Worm (Caenorhabditis elegans): Measurements from ENCODE around the gene Y39B6A.13.

Y39B6A.13 gene

DNA sequence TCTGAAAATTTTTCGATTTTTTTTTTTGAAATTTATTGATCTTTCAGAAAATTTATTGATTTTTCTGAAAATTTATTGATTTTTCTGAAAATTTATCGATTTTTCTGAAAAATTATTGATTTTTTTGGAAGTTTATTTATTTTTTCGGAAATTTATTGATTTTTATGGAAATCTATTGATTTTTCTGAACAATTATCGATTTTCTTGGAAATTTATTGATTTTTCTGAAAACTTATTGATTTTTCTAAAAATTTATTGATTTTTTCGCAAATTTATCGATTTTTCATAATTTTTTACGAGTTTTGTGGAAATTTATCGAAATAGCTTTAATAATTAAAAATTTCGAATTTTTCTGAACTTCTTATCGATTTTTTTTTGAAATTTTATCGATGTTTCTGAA is 12.2 kb downstream of the Y39B6A.13 start:
- TF ChIP-seq dve-1 (tag; optimal IDR thresholded peaks at IDR 0.05; ENCODE audit: insufficient read depth) (no peak), ceh-28 (tag; optimal IDR thresholded peaks at IDR 0.05) (peak; percentile 86), aha-1 (tag) (no peak), ztf-11 (tag; optimal IDR thresholded peaks at IDR 0.05) (no peak)

ce11 chrV:19101589-19102201 is 17.5 kb downstream of the Y39B6A.13 start, which contains the start of gene zhp-4:
TSS of gene zhp-4 (minus strand) at chrV:19101786.
- peak; percentile 93 for TF ChIP-seq ceh-28 (tag; optimal IDR thresholded peaks at IDR 0.05)

ce11 chrV:19100663-19101062 is 18.6 kb downstream of the Y39B6A.13 start:
- peak; percentile 32 for TF ChIP-seq ceh-28 (tag; optimal IDR thresholded peaks at IDR 0.05)

- peak; percentile 73 for TF ChIP-seq ceh-28 (tag; optimal IDR thresholded peaks at IDR 0.05)
Observed at ce11 chrV:19100139-19100538, 19.1 kb downstream of the Y39B6A.13 start.

DNA sequence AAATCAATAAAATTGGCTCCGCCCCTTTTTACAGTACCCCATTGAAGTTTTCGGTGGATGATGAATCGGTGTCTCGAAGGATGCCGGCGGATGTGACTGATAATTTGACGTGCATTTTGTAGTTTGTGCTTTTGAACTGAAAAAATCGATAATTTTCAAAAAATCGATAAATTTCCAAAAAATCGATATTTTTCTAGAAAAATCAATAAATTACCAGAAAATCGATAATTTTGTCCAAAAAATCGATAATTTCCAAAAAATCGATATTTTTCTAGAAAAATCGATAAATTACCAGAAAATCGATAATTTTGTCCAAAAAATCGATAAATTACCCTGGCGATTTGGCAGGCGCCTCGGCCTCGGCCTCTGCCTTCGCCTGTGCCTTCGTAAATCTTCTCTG is 19.7 kb downstream of the Y39B6A.13 start:
- TF ChIP-seq nhr-102 (tag; optimal IDR thresholded peaks at IDR 0.05): no peak
- peak; percentile 91 for TF ChIP-seq ceh-28 (tag; optimal IDR thresholded peaks at IDR 0.05)
- TF ChIP-seq unc-62 (GFP tag; optimal IDR thresholded peaks at IDR 0.05 in 1 of 2): peak in 1 of 2 experiments; percentile 16
- TF ChIP-seq unc-62 (tag; optimal IDR thresholded peaks at IDR 0.05): no peak

DNA sequence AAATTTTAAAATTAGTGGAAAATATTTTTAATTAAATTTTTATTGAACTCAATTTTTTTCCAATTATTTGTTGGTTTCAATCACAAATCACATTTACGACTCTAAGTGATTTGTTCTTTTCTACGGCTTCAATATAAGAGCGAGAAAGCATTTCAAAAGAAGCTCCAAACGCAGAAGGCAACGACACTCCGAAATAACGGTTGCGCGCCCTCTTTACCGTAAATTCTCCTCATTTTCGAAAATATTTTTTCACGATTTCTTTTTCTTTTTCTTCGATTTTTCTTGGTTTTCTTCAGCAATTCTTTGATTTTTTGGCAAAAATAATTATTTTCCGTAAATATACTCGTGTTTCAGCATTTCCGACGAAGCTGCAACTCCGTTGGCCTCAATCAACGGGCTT is 24.7 kb downstream of the Y39B6A.13 start:
- TF ChIP-seq Y48G9A.11 (GFP tag; IDR thresholded peaks at IDR 0.05): peak; percentile 92

ce11 chrV:19090885-19091284 is 28.3 kb downstream of the Y39B6A.13 start:
- TF ChIP-seq F44E2.7 (GFP tag; IDR thresholded peaks at IDR 0.05) (0 out of 2 replicates have a peak, but pooled peaks have one; percentile 64), nhr-77 (tag; optimal IDR thresholded peaks at IDR 0.05) (no peak), set-16 (GFP tag; IDR thresholded peaks at IDR 0.05) (peak; percentile 64), Y48G9A.11 (GFP tag; IDR thresholded peaks at IDR 0.05) (0 out of 2 replicates have a peak, but pooled peaks have one; percentile 38)

- TF ChIP-seq lin-13 (GFP tag; optimal IDR thresholded peaks at IDR 0.05) (no peak), lim-7 (GFP tag; IDR thresholded peaks at IDR 0.05) (no peak), lsy-2 (tag; optimal IDR thresholded peaks at IDR 0.05) (no peak), dmd-6 (GFP tag; IDR thresholded peaks at IDR 0.05) (no peak), nhr-76 (tag; optimal IDR thresholded peaks at IDR 0.05) (no peak), ces-1 (GFP tag; optimal IDR thresholded peaks at IDR 0.05) (no peak), snpc-1.2 (GFP tag; IDR thresholded peaks at IDR 0.05) (no peak)
Observed at ce11 chrV:19087426-19087825, 31.8 kb downstream of the Y39B6A.13 start, which contains the start of gene nhr-145. TSS of gene nhr-145 (plus strand) at chrV:19087723.

DNA sequence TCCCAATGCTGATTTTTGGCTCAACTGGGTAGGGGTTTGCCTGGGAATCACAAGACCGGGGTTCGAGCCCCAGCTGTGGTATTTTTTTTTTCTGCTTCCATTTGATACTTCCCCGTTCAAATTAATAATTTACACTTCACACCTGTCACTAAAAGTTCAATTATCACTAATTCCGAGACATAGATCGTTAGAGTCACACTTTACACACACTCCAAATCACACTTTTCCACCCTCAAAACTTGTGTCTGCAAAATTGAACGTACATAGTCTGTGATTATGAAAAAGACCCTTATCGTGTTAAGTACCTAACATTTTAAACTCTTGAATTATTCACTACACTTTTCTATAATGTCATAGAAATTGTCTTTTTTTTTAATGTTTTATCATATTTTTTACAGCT is 35.4 kb downstream of the Y39B6A.13 start:
- peak; percentile 73 for TF ChIP-seq nhr-28 (tag; optimal IDR thresholded peaks at IDR 0.05)
- peak; percentile 5 for TF ChIP-seq pqm-1 (tag; optimal IDR thresholded peaks at IDR 0.05)
- peak; percentile 77 for TF ChIP-seq dmd-6 (GFP tag; IDR thresholded peaks at IDR 0.05)
- peak; percentile 34 for TF ChIP-seq T20F7.1 (GFP tag; optimal IDR thresholded peaks at IDR 0.05)
- no peak for TF ChIP-seq zip-2 (tag; optimal IDR thresholded peaks at IDR 0.05)
- TF ChIP-seq hlh-30 (tag; optimal IDR thresholded peaks at IDR 0.05; ENCODE audit: insufficient read depth): peak; percentile 35
- no peak for TF ChIP-seq Y48G9A.11 (GFP tag; IDR thresholded peaks at IDR 0.05)
- peak; percentile 20 for TF ChIP-seq hlh-11 (tag; optimal IDR thresholded peaks at IDR 0.05)

Measured in whole organism, L4 larva.